Fruit fly (Drosophila melanogaster): Measurements from ENCODE around the gene CG6418.

- TF ChIP-seq lola (GFP tag; optimal IDR thresholded peaks at IDR 0.05) (no peak), CG7745 (tag; optimal IDR thresholded peaks at IDR 0.05) (no peak), gce (GFP tag; IDR thresholded peaks at IDR 0.05) (no peak), prd (optimal IDR thresholded peaks at IDR 0.05) (no peak), prd (GFP tag; IDR thresholded peaks at IDR 0.05) (no peak), ttk (GFP tag; IDR thresholded peaks at IDR 0.05) (no peak), TFAM (GFP tag; optimal IDR thresholded peaks at IDR 0.05) (no peak), CG31224 (GFP tag; IDR thresholded peaks at IDR 0.05) (no peak), nau (GFP tag; optimal IDR thresholded peaks at IDR 0.05) (no peak), lab (GFP tag; optimal IDR thresholded peaks at IDR 0.05) (no peak)
These were observed 43.6 kb downstream of the CG6418 start, which contains the start of gene tna for dm6 chr3L:10835228-10835627.
